ENCODE assay signal across 2 fruit fly cellular contexts in the genomic region with DNA sequence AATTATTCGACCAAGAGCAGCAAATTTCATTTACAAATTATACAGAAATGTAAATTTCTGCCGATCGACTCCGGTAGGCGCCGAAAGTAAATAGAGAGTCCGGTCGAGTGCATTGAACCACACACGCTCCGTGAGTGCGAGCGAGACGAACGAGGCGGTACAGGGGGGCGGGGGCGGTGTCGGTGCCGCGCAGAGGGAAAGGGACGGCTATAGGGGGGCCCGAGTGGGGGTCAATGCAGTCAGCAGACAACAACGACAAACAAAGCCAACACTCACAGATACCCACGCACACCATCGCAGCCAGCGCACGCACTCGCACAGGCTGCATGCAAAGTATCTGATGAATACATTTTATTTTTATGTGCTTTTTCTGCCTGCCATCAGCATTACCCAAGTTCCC.
A peak's percentile ranks its signal among the peaks of the same experiment; 100 is the strongest.
TF ChIP-seq lines count a peak whose summit lies in the region.

No protein-coding gene starts in this region.

TF ChIP-seq in whole organism, embryonic, 481 proteins besides CTCF, POLR2A, EP300 and RAD21 (continued from another document and continues in another):
- no peak for TF ChIP-seq seq (GFP tag; IDR thresholded peaks at IDR 0.05; lab: Robert Waterston, UW)
- TF ChIP-seq CG12155 (GFP tag; optimal IDR thresholded peaks at IDR 0.05; lab: Kevin White, UChicago): no peak
- 0 out of 3 replicates have a peak, but pooled peaks have one; percentile 22 for TF ChIP-seq tgo (GFP tag; IDR thresholded peaks at IDR 0.05; lab: Robert Waterston, UW)
- no peak for TF ChIP-seq tll (GFP tag; optimal IDR thresholded peaks at IDR 0.05; lab: Kevin White, UChicago)
- TF ChIP-seq yki (optimal IDR thresholded peaks at IDR 0.05; lab: Kevin White, UChicago): no peak
- TF ChIP-seq br (optimal IDR thresholded peaks at IDR 0.05; lab: Kevin White, UChicago): no peak
- no peak for TF ChIP-seq twi (tag; optimal IDR thresholded peaks at IDR 0.05; lab: Kevin White, UChicago)
- TF ChIP-seq pnt (GFP tag; optimal IDR thresholded peaks at IDR 0.05; lab: Kevin White, UChicago): no peak
- TF ChIP-seq da (GFP tag; optimal IDR thresholded peaks at IDR 0.05; lab: Kevin White, UChicago): no peak
- no peak for TF ChIP-seq Bdp1 (GFP tag; optimal IDR thresholded peaks at IDR 0.05; lab: Kevin White, UChicago)
- no peak for TF ChIP-seq CG3838 (GFP tag; optimal IDR thresholded peaks at IDR 0.05; lab: Kevin White, UChicago)
- no peak for TF ChIP-seq CG8281 (tag; optimal IDR thresholded peaks at IDR 0.05; lab: Kevin White, UChicago)
- TF ChIP-seq lmd (GFP tag; IDR thresholded peaks at IDR 0.05; lab: Robert Waterston, UW): no peak
- TF ChIP-seq run (tag; optimal IDR thresholded peaks at IDR 0.05; lab: Kevin White, UChicago): no peak
- TF ChIP-seq dmrt11E (tag; optimal IDR thresholded peaks at IDR 0.05; lab: Kevin White, UChicago): no peak
- TF ChIP-seq z (GFP tag; IDR thresholded peaks at IDR 0.05; lab: Robert Waterston, UW): peak; percentile 83
- TF ChIP-seq kni (GFP tag; optimal IDR thresholded peaks at IDR 0.05; lab: Kevin White, UChicago): peak; percentile 75
- TF ChIP-seq CG6791 (GFP tag; IDR thresholded peaks at IDR 0.05; lab: Robert Waterston, UW; ENCODE audit: partially characterized antibody): peak; percentile 42; the same call in 1 of the 3 replicates
- no peak for TF ChIP-seq pita (GFP tag; optimal IDR thresholded peaks at IDR 0.05; lab: Kevin White, UChicago)
- 0 out of 2 replicates have a peak, but pooled peaks have one; percentile 10 for TF ChIP-seq CG6272 (GFP tag; IDR thresholded peaks at IDR 0.05; lab: Robert Waterston, UW)
- TF ChIP-seq dpn (GFP tag; optimal IDR thresholded peaks at IDR 0.05; lab: Kevin White, UChicago): no peak
- TF ChIP-seq sc (optimal IDR thresholded peaks at IDR 0.05; lab: Kevin White, UChicago): no peak
- TF ChIP-seq sc (GFP tag; optimal IDR thresholded peaks at IDR 0.05; lab: Kevin White, UChicago): no peak
- TF ChIP-seq CG33213 (GFP tag; optimal IDR thresholded peaks at IDR 0.05; lab: Kevin White, UChicago): no peak
- TF ChIP-seq HLH54F (GFP tag; optimal IDR thresholded peaks at IDR 0.05; lab: Kevin White, UChicago): no peak
- no peak for TF ChIP-seq CG30403 (GFP tag; optimal IDR thresholded peaks at IDR 0.05; lab: Kevin White, UChicago)
- TF ChIP-seq mld (GFP tag; IDR thresholded peaks at IDR 0.05; lab: Robert Waterston, UW; ENCODE audit: partially characterized antibody): no peak
- no peak for TF ChIP-seq CG17359 (tag; optimal IDR thresholded peaks at IDR 0.05; lab: Kevin White, UChicago)
- TF ChIP-seq MTF-1 (GFP tag; optimal IDR thresholded peaks at IDR 0.05; lab: Kevin White, UChicago; ENCODE audit: borderline replicate concordance): no peak
- no peak for TF ChIP-seq al (GFP tag; IDR thresholded peaks at IDR 0.05; lab: Robert Waterston, UW)
- TF ChIP-seq abd-A (tag; optimal IDR thresholded peaks at IDR 0.05; lab: Kevin White, UChicago): peak; percentile 67
- peak; percentile 0 for TF ChIP-seq wek (GFP tag; optimal IDR thresholded peaks at IDR 0.05; lab: Kevin White, UChicago)
- TF ChIP-seq CG17328 (GFP tag; IDR thresholded peaks at IDR 0.05; lab: Robert Waterston, UW): peak; percentile 20; the same call in 1 of the 2 replicates
- TF ChIP-seq Rx (GFP tag; IDR thresholded peaks at IDR 0.05; lab: Robert Waterston, UW): no peak
- TF ChIP-seq ara (GFP tag; IDR thresholded peaks at IDR 0.05; lab: Robert Waterston, UW): no peak; the same call in 1 of the 2 replicates
- peak; percentile 38; the same call in 2 of the 3 replicates for TF ChIP-seq Aef1 (GFP tag; IDR thresholded peaks at IDR 0.05; lab: Robert Waterston, UW)
- no peak for TF ChIP-seq fru (optimal IDR thresholded peaks at IDR 0.05; lab: Kevin White, UChicago)
- peak; percentile 31 for TF ChIP-seq nom (GFP tag; optimal IDR thresholded peaks at IDR 0.05; lab: Kevin White, UChicago)
- TF ChIP-seq rib (GFP tag; IDR thresholded peaks at IDR 0.05; lab: Robert Waterston, UW): 0 out of 2 replicates have a peak, but pooled peaks have one; percentile 28
- no peak for TF ChIP-seq Usf (GFP tag; optimal IDR thresholded peaks at IDR 0.05; lab: Kevin White, UChicago)
- TF ChIP-seq Trl (optimal IDR thresholded peaks at IDR 0.05; lab: Kevin White, UChicago): no peak
- no peak for TF ChIP-seq Trl (GFP tag; optimal IDR thresholded peaks at IDR 0.05; lab: Kevin White, UChicago)
- TF ChIP-seq CG1832 (GFP tag; optimal IDR thresholded peaks at IDR 0.05; lab: Kevin White, UChicago): peak; percentile 75
- peak; percentile 28; the same call in 1 of the 2 replicates for TF ChIP-seq bbx (GFP tag; IDR thresholded peaks at IDR 0.05; lab: Robert Waterston, UW; ENCODE audit: partially characterized antibody)
- TF ChIP-seq chif (GFP tag; optimal IDR thresholded peaks at IDR 0.05; lab: Kevin White, UChicago): no peak
- TF ChIP-seq pfk (GFP tag; optimal IDR thresholded peaks at IDR 0.05; lab: Kevin White, UChicago): no peak
- TF ChIP-seq CG1529 (GFP tag; optimal IDR thresholded peaks at IDR 0.05; lab: Kevin White, UChicago): no peak
- TF ChIP-seq CG10543 (GFP tag; optimal IDR thresholded peaks at IDR 0.05; lab: Kevin White, UChicago): peak; percentile 16
- no peak for TF ChIP-seq NFAT (GFP tag; IDR thresholded peaks at IDR 0.05; lab: Robert Waterston, UW)
- peak; percentile 6 for TF ChIP-seq CG7745 (tag; optimal IDR thresholded peaks at IDR 0.05; lab: Kevin White, UChicago)
- TF ChIP-seq ATbp (GFP tag; optimal IDR thresholded peaks at IDR 0.05; lab: Kevin White, UChicago): peak; percentile 21
- peak; percentile 57; the same call in 2 of the 3 replicates for TF ChIP-seq ci (GFP tag; IDR thresholded peaks at IDR 0.05; lab: Robert Waterston, UW)
- TF ChIP-seq chm (GFP tag; IDR thresholded peaks at IDR 0.05; lab: Robert Waterston, UW): no peak
- no peak for TF ChIP-seq nmo (GFP tag; optimal IDR thresholded peaks at IDR 0.05; lab: Kevin White, UChicago)
- no peak for TF ChIP-seq gt (GFP tag; IDR thresholded peaks at IDR 0.05; lab: Robert Waterston, UW)
- TF ChIP-seq CG15011 (GFP tag; optimal IDR thresholded peaks at IDR 0.05; lab: Kevin White, UChicago): no peak
- TF ChIP-seq Kr (GFP tag; optimal IDR thresholded peaks at IDR 0.05; lab: Kevin White, UChicago): no peak
- TF ChIP-seq klu (GFP tag; IDR thresholded peaks at IDR 0.05; lab: Robert Waterston, UW): peak; percentile 17; the same call in 1 of the 2 replicates
- TF ChIP-seq HLHmδ (GFP tag; optimal IDR thresholded peaks at IDR 0.05; lab: Kevin White, UChicago): peak; percentile 83
- TF ChIP-seq CG12769 (tag; optimal IDR thresholded peaks at IDR 0.05; lab: Kevin White, UChicago): peak; percentile 3
- 0 out of 3 replicates have a peak, but pooled peaks have one; percentile 36 for TF ChIP-seq Opbp (GFP tag; IDR thresholded peaks at IDR 0.05; lab: Robert Waterston, UW; ENCODE audit: partially characterized antibody)
- TF ChIP-seq chinmo (GFP tag; IDR thresholded peaks at IDR 0.05; lab: Robert Waterston, UW; ENCODE audit: partially characterized antibody): 0 out of 4 replicates have a peak, but pooled peaks have one; percentile 5

TF ChIP-seq in whole organism, prepupa, 60 proteins besides CTCF, POLR2A, EP300 and RAD21 (continued from another document):
- TF ChIP-seq CG11902 (GFP tag; optimal IDR thresholded peaks at IDR 0.05; lab: Kevin White, UChicago) (no peak), achi (GFP tag; optimal IDR thresholded peaks at IDR 0.05; lab: Kevin White, UChicago) (no peak), CG10631 (GFP tag; optimal IDR thresholded peaks at IDR 0.05; lab: Kevin White, UChicago) (no peak), dsx (GFP tag; optimal IDR thresholded peaks at IDR 0.05; lab: Kevin White, UChicago; ENCODE audit: poor library complexity, severe bottlenecking) (peak; percentile 77), CG10669 (GFP tag; optimal IDR thresholded peaks at IDR 0.05; lab: Kevin White, UChicago) (no peak), fd85E (GFP tag; optimal IDR thresholded peaks at IDR 0.05; lab: Kevin White, UChicago) (no peak), dac (GFP tag; optimal IDR thresholded peaks at IDR 0.05; lab: Kevin White, UChicago) (no peak), CG6163 (GFP tag; IDR thresholded peaks at IDR 0.05; lab: Robert Waterston, UW) (peak; percentile 50; the same call in 2 of the 3 replicates), CG34406 (GFP tag; optimal IDR thresholded peaks at IDR 0.05; lab: Kevin White, UChicago) (no peak), fkh (GFP tag; optimal IDR thresholded peaks at IDR 0.05; lab: Kevin White, UChicago) (peak; percentile 87), esn (GFP tag; optimal IDR thresholded peaks at IDR 0.05; lab: Kevin White, UChicago) (no peak), CG31627 (GFP tag; optimal IDR thresholded peaks at IDR 0.05; lab: Kevin White, UChicago) (no peak), Sox14 (GFP tag; optimal IDR thresholded peaks at IDR 0.05; lab: Kevin White, UChicago) (peak; percentile 57), CG6808 (GFP tag; optimal IDR thresholded peaks at IDR 0.05; lab: Kevin White, UChicago) (peak; percentile 9), Eip78C (GFP tag; lab: Kevin White, UChicago) (no peak), cyc (GFP tag; optimal IDR thresholded peaks at IDR 0.05; lab: Kevin White, UChicago) (no peak), CG3032 (tag; optimal IDR thresholded peaks at IDR 0.05; lab: Kevin White, UChicago) (no peak), CG7368 (GFP tag; optimal IDR thresholded peaks at IDR 0.05; lab: Kevin White, UChicago) (no peak), CG16779 (tag; optimal IDR thresholded peaks at IDR 0.05; lab: Kevin White, UChicago) (no peak), CG8119 (GFP tag; IDR thresholded peaks at IDR 0.05; lab: Robert Waterston, UW) (no peak), CG4318 (GFP tag; optimal IDR thresholded peaks at IDR 0.05; lab: Kevin White, UChicago) (no peak), vri (GFP tag; optimal IDR thresholded peaks at IDR 0.05; lab: Kevin White, UChicago) (no peak), Smox (GFP tag; optimal IDR thresholded peaks at IDR 0.05; lab: Kevin White, UChicago) (no peak), CG8632 (GFP tag; optimal IDR thresholded peaks at IDR 0.05; lab: Kevin White, UChicago) (no peak), CG6792 (GFP tag; optimal IDR thresholded peaks at IDR 0.05; lab: Kevin White, UChicago) (no peak), Met (GFP tag; optimal IDR thresholded peaks at IDR 0.05; lab: Kevin White, UChicago) (no peak), CG11294 (GFP tag; IDR thresholded peaks at IDR 0.05; lab: Robert Waterston, UW) (no peak), CG11762 (GFP tag; optimal IDR thresholded peaks at IDR 0.05; lab: Kevin White, UChicago; ENCODE audit: insufficient read depth) (no peak), topi (GFP tag; optimal IDR thresholded peaks at IDR 0.05; lab: Kevin White, UChicago) (no peak), Lpt (GFP tag; optimal IDR thresholded peaks at IDR 0.05; lab: Kevin White, UChicago) (peak; percentile 49), acj6 (GFP tag; optimal IDR thresholded peaks at IDR 0.05; lab: Kevin White, UChicago) (no peak), Ets96B (tag; optimal IDR thresholded peaks at IDR 0.05; lab: Kevin White, UChicago) (no peak), Eip93F (GFP tag; optimal IDR thresholded peaks at IDR 0.05; lab: Kevin White, UChicago) (no peak), pdm3 (GFP tag; optimal IDR thresholded peaks at IDR 0.05; lab: Kevin White, UChicago) (no peak), Sox102F (GFP tag; optimal IDR thresholded peaks at IDR 0.05; lab: Kevin White, UChicago) (no peak), net (GFP tag; optimal IDR thresholded peaks at IDR 0.05; lab: Kevin White, UChicago) (no peak), Sox15 (GFP tag; optimal IDR thresholded peaks at IDR 0.05; lab: Kevin White, UChicago) (no peak), CG6276 (GFP tag; optimal IDR thresholded peaks at IDR 0.05; lab: Kevin White, UChicago) (no peak)
TF ChIP-seq in whole organism, prepupa: peak in this region for 13.
